Fruit fly (Drosophila melanogaster) whole organism, embryonic: ENCODE results near the gene CG2747.

Experiments
- cad ChIP-seq: fragments of >200 bp; optimal IDR thresholded peaks from 2 replicates; lab custom pipeline; 2017; ENCODE audit warnings: missing biosample characterization, missing genetic modification characterization
- jumu ChIP-seq: fragments of 200-800 bp; sonication (Bioruptor generic); optimal IDR thresholded peaks from 3 replicates; lab custom pipeline; 2016; ENCODE audit warnings: missing biosample characterization, missing genetic modification characterization

DNA sequence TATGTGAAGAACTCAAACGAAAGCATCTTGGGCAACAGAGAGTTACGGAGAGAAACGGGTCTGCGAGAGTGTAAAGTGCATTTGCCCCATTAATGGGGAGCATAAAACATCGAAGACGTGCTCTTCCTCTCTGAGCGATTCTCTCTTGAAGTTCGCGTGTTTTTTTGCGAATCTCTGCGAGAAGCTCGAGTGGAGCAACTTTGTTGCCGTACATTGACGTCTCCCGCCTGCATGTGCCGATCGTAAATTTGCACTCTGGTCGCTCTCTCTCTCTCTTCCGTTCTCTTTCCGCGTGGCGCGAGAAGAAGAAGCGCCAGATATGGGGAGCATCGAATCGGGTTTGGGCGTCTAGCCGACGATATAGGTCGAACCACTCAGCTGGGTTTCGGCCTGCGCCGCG, 62.8 kb downstream of the CG2747 start:
- TF ChIP-seq cad (GFP tag; lab: Kevin White, UChicago) (no peak), jumu (GFP tag; lab: Kevin White, UChicago) (no peak)
